Worm (Caenorhabditis elegans) whole organism, L4 larva: ENCODE data around the gene cpg-19.

Experiments used
- ZK337.2 ChIP-seq: fragments of 200-800 bp; sonication (Bioruptor generic); IDR thresholded peaks from 2 replicates; pipeline ENCODE4 v1.3.6; 2022; ENCODE audit warnings: missing genetic modification reagents, missing genetic modification characterization, missing compliant biosample characterization
- ama-1 ChIP-seq: fragments of 150-350 bp; optimal IDR thresholded peaks from 2 replicates; lab custom pipeline; 2014; ENCODE audit warnings: inconsistent platforms, mixed read lengths
- attf-4 ChIP-seq: sonication (generic microtip); optimal IDR thresholded peaks from 3 replicates; lab custom pipeline; 2017; ENCODE audit warnings: missing biosample characterization, missing genetic modification characterization
- dmd-8 ChIP-seq: fragments of 200-800 bp; sonication (Bioruptor generic); IDR thresholded peaks from 2 replicates; pipeline ENCODE4 v1.3.6; 2022; ENCODE audit warnings: missing genetic modification characterization, missing compliant biosample characterization
- dpl-1 ChIP-seq: fragments of 150-350 bp; optimal IDR thresholded peaks from 2 replicates; lab custom pipeline; 2014; ENCODE audit warnings: missing biosample characterization, missing genetic modification reagents, missing genetic modification characterization
- fos-1 ChIP-seq: fragments of 150-350 bp; optimal IDR thresholded peaks from 2 replicates; lab custom pipeline; 2014; ENCODE audit warnings: missing biosample characterization, missing genetic modification characterization
- lin-15B ChIP-seq: fragments of 150-350 bp; sonication (generic microtip); optimal IDR thresholded peaks from 3 replicates; lab custom pipeline; 2014; ENCODE audit warnings: missing biosample characterization, missing genetic modification characterization
- lin-29 ChIP-seq: fragments of 200-800 bp; sonication (Bioruptor generic); IDR thresholded peaks from 2 replicates; pipeline ENCODE4 v1.3.6; 2022; ENCODE audit warnings: missing genetic modification reagents, missing genetic modification characterization, missing compliant biosample characterization
- nhr-237 ChIP-seq: sonication (generic microtip); optimal IDR thresholded peaks from 2 replicates; lab custom pipeline; 2017; ENCODE audit warnings: missing biosample characterization, missing genetic modification characterization
- nhr-25 ChIP-seq: sonication (generic microtip); optimal IDR thresholded peaks from 2 replicates; lab custom pipeline; 2017; ENCODE audit warnings: missing genetic modification characterization, mild to moderate bottlenecking, missing compliant biosample characterization, antibody characterized with exemption, moderate library complexity, borderline replicate concordance; ENCODE audit not compliant: insufficient read depth
- nhr-6 ChIP-seq: fragments of 150-350 bp; optimal IDR thresholded peaks from 2 replicates; lab custom pipeline; 2014; ENCODE audit warnings: missing biosample characterization, missing genetic modification characterization
- set-16 ChIP-seq: fragments of 200-800 bp; sonication (Bioruptor generic); IDR thresholded peaks from 2 replicates; pipeline ENCODE4 v1.3.6; 2022; ENCODE audit warnings: missing genetic modification reagents, missing genetic modification characterization, missing compliant biosample characterization
- unc-62 ChIP-seq, 3 experiments: fragments of 150-350 bp in 1 of 3; sonication (generic microtip); optimal IDR thresholded peaks in 2 of 3; peaks in 1 of 3; 1 replicate in 1 of 3; 2 replicates in 2 of 3; lab custom pipeline; 2014 to 2017; ENCODE audit warnings: missing biosample characterization in 3 of 3, missing genetic modification characterization in 3 of 3, missing genetic modification reagents in 3 of 3, missing genotype in 1 of 3
- vab-7 ChIP-seq: fragments of 200-800 bp; sonication (Bioruptor generic); IDR thresholded peaks from 2 replicates; pipeline ENCODE4 v1.3.6; 2022; ENCODE audit warnings: missing genetic modification reagents, missing genetic modification characterization, missing compliant biosample characterization

DNA sequence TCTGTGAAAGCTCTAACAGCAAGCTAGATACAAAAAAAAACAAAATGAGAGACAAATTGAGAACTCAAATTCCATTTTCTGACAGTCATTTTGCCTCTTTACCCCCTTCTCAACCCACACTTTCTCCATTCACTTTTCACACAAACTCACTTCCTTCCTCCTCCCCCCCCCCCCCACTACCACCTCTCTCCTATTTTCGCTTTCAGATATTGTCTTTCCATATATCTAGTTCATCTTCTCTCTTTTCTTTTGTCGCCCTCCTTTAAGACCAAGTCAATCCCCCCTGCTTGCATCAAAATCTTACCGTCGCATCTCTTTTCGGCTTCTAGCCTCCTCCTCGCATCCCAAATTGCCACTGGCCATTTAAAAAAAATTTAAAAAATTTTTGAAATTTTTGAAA lies 10.2 kb downstream of the cpg-19 start:
- no peak for TF ChIP-seq nhr-237 (tag; lab: Kevin White, UChicago)
- no peak for TF ChIP-seq fos-1 (tag; lab: Kevin White, UChicago)
- TF ChIP-seq unc-62 (GFP tag; optimal IDR thresholded peaks at IDR 0.05 in 1 of 2; lab: Kevin White, UChicago), result no peak
- TF ChIP-seq unc-62 (tag; optimal IDR thresholded peaks at IDR 0.05; lab: Kevin White, UChicago), result no peak
- no peak for TF ChIP-seq dmd-8 (GFP tag; lab: Robert Waterston, UW)
- no peak for TF ChIP-seq dpl-1 (GFP tag; lab: Kevin White, UChicago)
- no peak for TF ChIP-seq lin-29 (GFP tag; lab: Robert Waterston, UW)
- no peak for TF ChIP-seq ama-1 (lab: Kevin White, UChicago)
- TF ChIP-seq nhr-25 (tag; lab: Kevin White, UChicago), result no peak
- no peak for TF ChIP-seq set-16 (GFP tag; lab: Robert Waterston, UW)
- TF ChIP-seq ZK337.2, result no peak
- TF ChIP-seq attf-4, result no peak
- TF ChIP-seq lin-15B (tag; lab: Kevin White, UChicago), result no peak
- TF ChIP-seq nhr-6, result no peak
- TF ChIP-seq vab-7 (GFP tag; lab: Robert Waterston, UW), result no peak
